Worm (Caenorhabditis elegans): ENCODE data around the gene str-78.

DNA sequence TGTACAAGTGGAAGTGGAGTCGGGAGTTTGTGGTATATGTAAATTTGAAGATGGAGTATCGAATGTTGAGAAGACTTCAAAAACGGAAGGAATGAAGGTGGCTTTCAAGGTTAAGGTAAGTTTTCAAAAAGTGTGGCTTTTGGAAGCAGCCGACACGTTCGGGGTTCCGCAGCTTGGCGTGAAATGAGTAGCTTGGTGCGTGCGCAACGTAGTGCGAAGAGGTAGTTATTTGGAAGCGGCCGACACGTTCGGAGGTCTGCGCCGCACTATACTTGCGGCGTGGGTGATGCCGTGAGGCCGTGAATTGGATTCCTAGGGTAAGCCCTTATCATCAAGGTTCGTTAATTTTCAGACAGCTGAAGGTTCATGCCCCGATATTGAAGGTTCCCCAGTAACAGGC lies 26.3 kb downstream of the str-78 start, which contains the start of gene clec-189:
- TF ChIP-seq gmeb-2 (tag; optimal IDR thresholded peaks at IDR 0.05): no peak
- no peak for TF ChIP-seq sox-4 (tag; optimal IDR thresholded peaks at IDR 0.05)
- no peak for TF ChIP-seq K09A11.1 (tag; optimal IDR thresholded peaks at IDR 0.05; ENCODE audit: insufficient read depth)
- TF ChIP-seq ets-4 (tag; optimal IDR thresholded peaks at IDR 0.05): no peak
- no peak for TF ChIP-seq pha-4 (tag; optimal IDR thresholded peaks at IDR 0.05)
- TF ChIP-seq ama-1 (optimal IDR thresholded peaks at IDR 0.05): no peak
- TF ChIP-seq pqm-1 (tag; optimal IDR thresholded peaks at IDR 0.05): no peak
- no peak for TF ChIP-seq hlh-13 (GFP tag; optimal IDR thresholded peaks at IDR 0.05)
- no peak for TF ChIP-seq pax-1 (tag; optimal IDR thresholded peaks at IDR 0.05)
- TF ChIP-seq ref-2 (tag; optimal IDR thresholded peaks at IDR 0.05): no peak
